Worm (Caenorhabditis elegans): Measurements from ENCODE around the gene F10E9.5.

F10E9.5 gene

ce11 chrIII:8305816-8306215 is 1.6 kb upstream of the F10E9.5 start:
- no peak for TF ChIP-seq ztf-11 (tag; optimal IDR thresholded peaks at IDR 0.05)
- no peak for TF ChIP-seq bed-3 (GFP tag; optimal IDR thresholded peaks at IDR 0.05)
- TF ChIP-seq lin-13 (tag; optimal IDR thresholded peaks at IDR 0.05), result no peak
- no peak for TF ChIP-seq lin-32 (GFP tag; optimal IDR thresholded peaks at IDR 0.05)

- TF ChIP-seq lin-13 (tag; optimal IDR thresholded peaks at IDR 0.05), result no peak
- no peak for TF ChIP-seq tbx-8 (GFP tag; optimal IDR thresholded peaks at IDR 0.05)
- TF ChIP-seq elt-3 (tag; optimal IDR thresholded peaks at IDR 0.05), result no peak
- TF ChIP-seq unc-62 (GFP tag; optimal IDR thresholded peaks at IDR 0.05), result no peak
- no peak for TF ChIP-seq zip-8 (tag; optimal IDR thresholded peaks at IDR 0.05)
- TF ChIP-seq mep-1 (tag; optimal IDR thresholded peaks at IDR 0.05), result no peak
- no peak for TF ChIP-seq nhr-2 (tag; optimal IDR thresholded peaks at IDR 0.05)
- TF ChIP-seq lin-32 (GFP tag; optimal IDR thresholded peaks at IDR 0.05), result no peak
- TF ChIP-seq lsy-2 (tag; optimal IDR thresholded peaks at IDR 0.05), result no peak
- TF ChIP-seq nhr-76 (tag; optimal IDR thresholded peaks at IDR 0.05), result no peak
- TF ChIP-seq sem-2 (GFP tag; optimal IDR thresholded peaks at IDR 0.05), result no peak
- no peak for TF ChIP-seq cnd-1 (tag; optimal IDR thresholded peaks at IDR 0.05)
- no peak for TF ChIP-seq drap-1 (GFP tag; optimal IDR thresholded peaks at IDR 0.05)
- no peak for TF ChIP-seq flh-1 (GFP tag; optimal IDR thresholded peaks at IDR 0.05)
- TF ChIP-seq unc-120 (tag; optimal IDR thresholded peaks at IDR 0.05; ENCODE audit: poor library complexity, severe bottlenecking), result no peak
- TF ChIP-seq hlh-1 (tag; optimal IDR thresholded peaks at IDR 0.05), result no peak
- no peak for TF ChIP-seq ham-2 (GFP tag; optimal IDR thresholded peaks at IDR 0.05)
- no peak for TF ChIP-seq mab-5 (tag; optimal IDR thresholded peaks at IDR 0.05)
Measured at ce11 chrIII:8308238-8308637, 846 bp downstream of the F10E9.5 start, which contains the start of gene F10E9.4. F10E9.4 (plus strand) TSS chrIII:8308538.

- no peak for TF ChIP-seq snpc-4 (tag; optimal IDR thresholded peaks at IDR 0.05)
- no peak for TF ChIP-seq mls-2 (tag; optimal IDR thresholded peaks at IDR 0.05)
- TF ChIP-seq ceh-39 (tag; optimal IDR thresholded peaks at IDR 0.05), result peak; percentile 34
- TF ChIP-seq hlh-1 (tag; optimal IDR thresholded peaks at IDR 0.05), result peak; percentile 39
- peak; percentile 49 for TF ChIP-seq mep-1 (tag; optimal IDR thresholded peaks at IDR 0.05)
- peak; percentile 93 for TF ChIP-seq lsy-2 (tag; optimal IDR thresholded peaks at IDR 0.05)
- TF ChIP-seq ces-1 (GFP tag; optimal IDR thresholded peaks at IDR 0.05), result peak; percentile 8
Measured at ce11 chrIII:8310239-8311057, 3.1 kb downstream of the F10E9.5 start, which contains the start of gene F10E9.3. F10E9.3 (plus strand) TSS chrIII:8311007.

- TF ChIP-seq elt-3 (tag; optimal IDR thresholded peaks at IDR 0.05) (no peak), M03D4.4 (tag; optimal IDR thresholded peaks at IDR 0.05) (no peak), pha-4 (tag; optimal IDR thresholded peaks at IDR 0.05) (no peak), ces-1 (GFP tag; optimal IDR thresholded peaks at IDR 0.05) (no peak), nhr-12 (tag; optimal IDR thresholded peaks at IDR 0.05) (no peak), ham-2 (GFP tag; optimal IDR thresholded peaks at IDR 0.05) (no peak), zip-8 (tag; optimal IDR thresholded peaks at IDR 0.05) (no peak), lin-13 (tag; optimal IDR thresholded peaks at IDR 0.05) (no peak), tbx-8 (GFP tag; optimal IDR thresholded peaks at IDR 0.05) (no peak), nhr-2 (tag; optimal IDR thresholded peaks at IDR 0.05) (no peak), unc-62 (GFP tag; optimal IDR thresholded peaks at IDR 0.05) (no peak), drap-1 (GFP tag; optimal IDR thresholded peaks at IDR 0.05) (no peak), elt-1 (tag; optimal IDR thresholded peaks at IDR 0.05; ENCODE audit: borderline replicate concordance, insufficient read depth) (no peak), blmp-1 (tag; optimal IDR thresholded peaks at IDR 0.05) (no peak), bed-3 (GFP tag; optimal IDR thresholded peaks at IDR 0.05) (no peak), mls-2 (tag; optimal IDR thresholded peaks at IDR 0.05) (no peak), lsy-2 (tag; optimal IDR thresholded peaks at IDR 0.05) (no peak), nhr-76 (tag; optimal IDR thresholded peaks at IDR 0.05) (no peak), mab-5 (tag; optimal IDR thresholded peaks at IDR 0.05) (no peak), sem-2 (GFP tag; optimal IDR thresholded peaks at IDR 0.05) (no peak)
Measured at ce11 chrIII:8312393-8312792, 5.0 kb downstream of the F10E9.5 start, which contains the start of gene F10E9.2. F10E9.2 (plus strand) TSS chrIII:8312693.

- TF ChIP-seq ceh-39 (tag; optimal IDR thresholded peaks at IDR 0.05), result no peak
- TF ChIP-seq flh-1 (GFP tag; optimal IDR thresholded peaks at IDR 0.05), result no peak
- TF ChIP-seq blmp-1 (tag; optimal IDR thresholded peaks at IDR 0.05), result no peak
- no peak for TF ChIP-seq unc-62 (GFP tag; optimal IDR thresholded peaks at IDR 0.05)
- no peak for TF ChIP-seq elt-3 (tag; optimal IDR thresholded peaks at IDR 0.05)
- TF ChIP-seq nhr-28 (tag; optimal IDR thresholded peaks at IDR 0.05), result no peak
- no peak for TF ChIP-seq ces-1 (GFP tag; optimal IDR thresholded peaks at IDR 0.05)
- TF ChIP-seq elt-1 (tag; optimal IDR thresholded peaks at IDR 0.05; ENCODE audit: borderline replicate concordance, insufficient read depth), result no peak
- TF ChIP-seq lin-13 (tag; optimal IDR thresholded peaks at IDR 0.05), result no peak
- TF ChIP-seq nhr-12 (tag; optimal IDR thresholded peaks at IDR 0.05), result no peak
- TF ChIP-seq ceh-43 (GFP tag; optimal IDR thresholded peaks at IDR 0.05), result no peak
- no peak for TF ChIP-seq M03D4.4 (tag; optimal IDR thresholded peaks at IDR 0.05)
- no peak for TF ChIP-seq sptf-1 (tag; optimal IDR thresholded peaks at IDR 0.05)
- no peak for TF ChIP-seq lin-32 (GFP tag; optimal IDR thresholded peaks at IDR 0.05)
- no peak for TF ChIP-seq nhr-76 (tag; optimal IDR thresholded peaks at IDR 0.05)
- no peak for TF ChIP-seq zip-8 (tag; optimal IDR thresholded peaks at IDR 0.05)
- no peak for TF ChIP-seq drap-1 (GFP tag; optimal IDR thresholded peaks at IDR 0.05)
Measured at ce11 chrIII:8318488-8318887, 11.1 kb downstream of the F10E9.5 start, which contains the start of gene sas-4. sas-4 (minus strand) TSS chrIII:8318588.
